Worm (Caenorhabditis elegans) whole organism, L4 larva: ENCODE measurements around the gene C08E8.3.

Source experiments
- F37D6.2 ChIP-seq: sonication (generic microtip); optimal IDR thresholded peaks from 2 replicates; lab custom pipeline; 2016; ENCODE audit warnings: mild to moderate bottlenecking, missing genetic modification characterization, missing compliant biosample characterization
- nhr-77 ChIP-seq: fragments of 150-350 bp; optimal IDR thresholded peaks from 2 replicates; lab custom pipeline; 2014; ENCODE audit warnings: missing biosample characterization, missing genetic modification characterization
- unc-39 ChIP-seq: sonication (generic microtip); optimal IDR thresholded peaks from 2 replicates; lab custom pipeline; 2017; ENCODE audit warnings: missing biosample characterization, missing genetic modification characterization

DNA sequence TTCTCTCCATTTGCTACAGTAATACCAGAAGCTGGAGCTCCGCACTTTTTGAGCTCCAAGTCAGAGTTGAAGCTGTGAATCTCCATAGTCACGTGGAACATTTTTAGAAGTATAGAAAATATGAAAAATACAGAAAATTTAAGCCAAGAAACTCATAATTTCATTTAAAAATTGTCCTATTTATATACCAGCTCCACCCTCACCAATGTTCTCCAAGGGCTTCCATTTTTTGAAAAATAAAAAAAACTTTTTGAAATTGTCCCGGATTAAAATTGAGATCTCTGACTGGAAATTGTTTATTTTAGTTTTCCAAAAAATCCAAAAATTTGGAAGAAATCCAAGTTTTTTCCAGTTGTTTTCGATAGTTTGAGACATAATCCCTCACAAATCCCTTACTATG, 10.0 kb downstream of the C08E8.3 start, which contains the start of gene C08E8.5:
- TF ChIP-seq unc-39: no peak
- no peak for TF ChIP-seq F37D6.2 (tag; lab: Kevin White, UChicago)
- no peak for TF ChIP-seq nhr-77 (tag; lab: Kevin White, UChicago)
